Fruit fly (Drosophila melanogaster): Measurements from ENCODE around the gene Ndf.

The Ndf gene

dm6 chr2L:10003593-10003992 lies at the start of gene Ndf (continued):
- TF ChIP-seq CG7271 (tag; optimal IDR thresholded peaks at IDR 0.05) = peak; percentile 8
- no peak for TF ChIP-seq cad (GFP tag; optimal IDR thresholded peaks at IDR 0.05)
- peak; percentile 65 for TF ChIP-seq CG9609 (GFP tag; optimal IDR thresholded peaks at IDR 0.05)
- TF ChIP-seq CG14710 (tag; optimal IDR thresholded peaks at IDR 0.05) = peak; percentile 76
- TF ChIP-seq lov (optimal IDR thresholded peaks at IDR 0.05) = no peak
- TF ChIP-seq lov (GFP tag; IDR thresholded peaks at IDR 0.05) = peak; percentile 76; the same call in 2 of the 3 replicates
- no peak for TF ChIP-seq dati (GFP tag; IDR thresholded peaks at IDR 0.05)
- peak; percentile 32 for TF ChIP-seq CG11723 (GFP tag; optimal IDR thresholded peaks at IDR 0.05)
- TF ChIP-seq crol (GFP tag; IDR thresholded peaks at IDR 0.05) = no peak
- TF ChIP-seq CG18476 (GFP tag; optimal IDR thresholded peaks at IDR 0.05) = peak; percentile 43
- TF ChIP-seq Ada2b (GFP tag; IDR thresholded peaks at IDR 0.05) = peak; percentile 42; the same call in 1 of the 2 replicates
- TF ChIP-seq Awh (GFP tag; IDR thresholded peaks at IDR 0.05) = 0 out of 2 replicates have a peak, but pooled peaks have one; percentile 8
- TF ChIP-seq dimm (GFP tag; IDR thresholded peaks at IDR 0.05) = peak; percentile 29; the same call in 1 of the 2 replicates
- peak; percentile 38 for TF ChIP-seq CG8944 (GFP tag; optimal IDR thresholded peaks at IDR 0.05)
- TF ChIP-seq dm (GFP tag; optimal IDR thresholded peaks at IDR 0.05) = peak; percentile 44
- no peak for TF ChIP-seq gt (GFP tag; IDR thresholded peaks at IDR 0.05)
- peak; percentile 82 for TF ChIP-seq lab (GFP tag; optimal IDR thresholded peaks at IDR 0.05)
- TF ChIP-seq CG12744 (GFP tag; optimal IDR thresholded peaks at IDR 0.05) = peak; percentile 25
- peak; percentile 91 for TF ChIP-seq CG15514 (GFP tag; optimal IDR thresholded peaks at IDR 0.05)
- peak; percentile 78 for TF ChIP-seq CG34422 (GFP tag; IDR thresholded peaks at IDR 0.05)
- peak; percentile 77 for TF ChIP-seq Hsf (GFP tag; optimal IDR thresholded peaks at IDR 0.05)
- TF ChIP-seq CG10321 (GFP tag; IDR thresholded peaks at IDR 0.05) = no peak
- peak; percentile 47 for TF ChIP-seq Camta (GFP tag; optimal IDR thresholded peaks at IDR 0.05)
- no peak for TF ChIP-seq CG31388 (GFP tag; optimal IDR thresholded peaks at IDR 0.05)
- TF ChIP-seq CG8924 (tag; optimal IDR thresholded peaks at IDR 0.05) = peak; percentile 64
- peak; percentile 45 for TF ChIP-seq ssp (GFP tag; IDR thresholded peaks at IDR 0.05)
- TF ChIP-seq bsh (GFP tag; optimal IDR thresholded peaks at IDR 0.05) = peak in 1 of 2 experiments; percentile 33
- TF ChIP-seq B-H1 (GFP tag; IDR thresholded peaks at IDR 0.05) = no peak
- TF ChIP-seq ase (GFP tag; IDR thresholded peaks at IDR 0.05) = 0 out of 3 replicates have a peak, but pooled peaks have one; percentile 40
- TF ChIP-seq sens (GFP tag) = peak; percentile 89
- peak; percentile 93 for TF ChIP-seq CG3847 (GFP tag; IDR thresholded peaks at IDR 0.05)
- TF ChIP-seq CG10959 (GFP tag; IDR thresholded peaks at IDR 0.05) = 0 out of 2 replicates have a peak, but pooled peaks have one; percentile 24
- TF ChIP-seq Sox102F (GFP tag; optimal IDR thresholded peaks at IDR 0.05) = no peak
- TF ChIP-seq Xrp1 (GFP tag; IDR thresholded peaks at IDR 0.05) = peak; percentile 78
- TF ChIP-seq D19B (GFP tag; optimal IDR thresholded peaks at IDR 0.05) = peak; percentile 18
- TF ChIP-seq rib (GFP tag; IDR thresholded peaks at IDR 0.05) = no peak
- no peak for TF ChIP-seq psq (GFP tag; optimal IDR thresholded peaks at IDR 0.05)
- peak; percentile 0 for TF ChIP-seq CG10431 (GFP tag; optimal IDR thresholded peaks at IDR 0.05)
- peak; percentile 56 for TF ChIP-seq CG9797 (GFP tag; optimal IDR thresholded peaks at IDR 0.05)
- TF ChIP-seq caup (GFP tag; optimal IDR thresholded peaks at IDR 0.05; ENCODE audit: severe bottlenecking) = peak; percentile 78
- TF ChIP-seq CG1233 (GFP tag; optimal IDR thresholded peaks at IDR 0.05) = peak; percentile 75
- no peak for TF ChIP-seq Fer2 (tag; optimal IDR thresholded peaks at IDR 0.05)
- TF ChIP-seq ewg (GFP tag; optimal IDR thresholded peaks at IDR 0.05) = peak; percentile 66
- TF ChIP-seq CG32767 (GFP tag; IDR thresholded peaks at IDR 0.05) = no peak
- TF ChIP-seq jigr1 (GFP tag; IDR thresholded peaks at IDR 0.05) = peak; percentile 53; the same call in 1 of the 3 replicates
- TF ChIP-seq CkIIα-i1 (GFP tag; IDR thresholded peaks at IDR 0.05) = no peak
- TF ChIP-seq CG33213 (GFP tag; optimal IDR thresholded peaks at IDR 0.05) = peak; percentile 51
- peak; percentile 44 for TF ChIP-seq CG10147 (GFP tag; optimal IDR thresholded peaks at IDR 0.05)
- TF ChIP-seq insv (GFP tag; optimal IDR thresholded peaks at IDR 0.05) = no peak
- TF ChIP-seq dmrt11E (tag; optimal IDR thresholded peaks at IDR 0.05) = peak; percentile 48
- peak; percentile 50 for TF ChIP-seq CG12942 (GFP tag; optimal IDR thresholded peaks at IDR 0.05)
- TF ChIP-seq kay (GFP tag; optimal IDR thresholded peaks at IDR 0.05) = peak; percentile 61
